Worm (Caenorhabditis elegans) whole organism, L3 larva: ENCODE results near the gene scl-5.

Experiments
- ama-1 ChIP-seq: fragments of 150-350 bp; optimal IDR thresholded peaks from 2 replicates; lab custom pipeline; 2018
- egl-27 ChIP-seq: sonication (generic microtip); optimal IDR thresholded peaks from 4 replicates; lab custom pipeline; 2017; ENCODE audit warnings: missing biosample characterization, missing genetic modification reagents, missing genetic modification characterization
- elt-1 ChIP-seq: fragments of 150-350 bp; optimal IDR thresholded peaks from 2 replicates; lab custom pipeline; 2014; ENCODE audit warnings: missing biosample characterization, missing genetic modification characterization
- fos-1 ChIP-seq: fragments of 150-350 bp; optimal IDR thresholded peaks from 2 replicates; lab custom pipeline; 2014; ENCODE audit warnings: missing biosample characterization, missing genetic modification characterization
- jun-1 ChIP-seq: fragments of 150-350 bp; optimal IDR thresholded peaks from 2 replicates; lab custom pipeline; 2014; ENCODE audit warnings: missing biosample characterization, missing genetic modification reagents, missing genetic modification characterization
- lin-15B ChIP-seq: fragments of 150-350 bp; optimal IDR thresholded peaks from 2 replicates; lab custom pipeline; 2014; ENCODE audit warnings: missing biosample characterization, missing genetic modification characterization
- nhr-11 ChIP-seq: fragments of 150-350 bp; optimal IDR thresholded peaks from 2 replicates; lab custom pipeline; 2014; ENCODE audit warnings: missing biosample characterization, missing genetic modification characterization
- nhr-12 ChIP-seq: fragments of 150-350 bp; optimal IDR thresholded peaks from 2 replicates; lab custom pipeline; 2014; ENCODE audit warnings: missing biosample characterization, missing genetic modification characterization
- nhr-67 ChIP-seq: fragments of 150-350 bp; optimal IDR thresholded peaks from 2 replicates; lab custom pipeline; 2014; ENCODE audit warnings: missing biosample characterization, missing genetic modification characterization
- pqm-1 ChIP-seq: fragments of 150-350 bp; optimal IDR thresholded peaks from 2 replicates; lab custom pipeline; 2017; ENCODE audit warnings: missing biosample characterization, missing genetic modification characterization, inconsistent platforms
- unc-62 ChIP-seq: fragments of 150-350 bp; sonication (generic microtip); optimal IDR thresholded peaks from 4 replicates; lab custom pipeline; 2014; ENCODE audit warnings: missing biosample characterization, missing genetic modification reagents, missing genetic modification characterization

DNA sequence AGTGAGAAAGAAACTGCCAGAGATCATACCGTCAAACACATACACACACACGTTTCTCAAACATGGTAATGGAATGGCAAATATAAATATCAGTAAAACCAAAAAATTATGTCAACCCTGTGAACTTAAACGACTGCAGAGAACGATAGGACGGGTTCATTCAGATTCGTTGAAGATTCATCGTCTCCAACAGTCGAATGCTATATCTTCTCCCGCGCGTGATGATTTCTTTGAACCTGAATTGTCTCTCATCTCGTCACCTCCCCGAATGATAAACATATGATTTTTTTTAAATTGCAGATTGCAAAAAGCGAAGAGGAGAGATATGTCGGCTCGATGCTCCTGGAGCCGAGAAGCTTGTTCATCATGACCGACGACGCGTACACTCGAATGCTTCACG lies 47.1 kb downstream of the scl-5 start:
- TF ChIP-seq pqm-1 (tag; lab: Kevin White, UChicago) (no peak), lin-15B (tag; lab: Kevin White, UChicago) (no peak), ama-1 (lab: Kevin White, UChicago) (no peak), elt-1 (tag; lab: Kevin White, UChicago) (no peak), nhr-12 (tag; lab: Kevin White, UChicago) (no peak), egl-27 (no peak), unc-62 (GFP tag; lab: Kevin White, UChicago) (no peak), fos-1 (tag; lab: Kevin White, UChicago) (no peak), nhr-11 (tag; lab: Kevin White, UChicago) (no peak), jun-1 (tag; lab: Kevin White, UChicago) (no peak), nhr-67 (tag; lab: Kevin White, UChicago) (no peak)
